Fruit fly (Drosophila melanogaster): Measurements from ENCODE around the gene CG34376.

The CG34376 gene

dm6 chr3R:22468829-22469487, 21.1 kb downstream of the CG34376 start (continued):
- TF ChIP-seq toy (GFP tag; IDR thresholded peaks at IDR 0.05) (peak; percentile 25; the same call in 1 of the 2 replicates), luna (GFP tag; optimal IDR thresholded peaks at IDR 0.05) (peak; percentile 70), Side (GFP tag; optimal IDR thresholded peaks at IDR 0.05) (peak; percentile 87), NK7.1 (GFP tag; optimal IDR thresholded peaks at IDR 0.05) (peak; percentile 77), fd3F (GFP tag; optimal IDR thresholded peaks at IDR 0.05) (peak; percentile 87), pnt (GFP tag; optimal IDR thresholded peaks at IDR 0.05) (peak; percentile 85), CG12236 (GFP tag; optimal IDR thresholded peaks at IDR 0.05) (peak; percentile 49), Oaz (GFP tag; IDR thresholded peaks at IDR 0.05) (peak; percentile 74), Pdp1 (GFP tag; optimal IDR thresholded peaks at IDR 0.05) (peak; percentile 74 to 88), peb (GFP tag; IDR thresholded peaks at IDR 0.05) (peak; percentile 79), B-H1 (GFP tag; IDR thresholded peaks at IDR 0.05) (peak; percentile 76), Dek (tag; optimal IDR thresholded peaks at IDR 0.05) (peak; percentile 85), Ets65A (GFP tag) (peak; percentile 97), CG3838 (GFP tag; optimal IDR thresholded peaks at IDR 0.05) (no peak), MBD-R2 (GFP tag; IDR thresholded peaks at IDR 0.05) (peak; percentile 48; the same call in 1 of the 2 replicates), CG2116 (GFP tag; optimal IDR thresholded peaks at IDR 0.05) (peak; percentile 39), chn (GFP tag; optimal IDR thresholded peaks at IDR 0.05) (peak; percentile 67), Antp (GFP tag; optimal IDR thresholded peaks at IDR 0.05) (peak; percentile 92), CG12391 (tag; optimal IDR thresholded peaks at IDR 0.05) (peak; percentile 80), caup (GFP tag; optimal IDR thresholded peaks at IDR 0.05; ENCODE audit: severe bottlenecking) (peak; percentile 93), Hmr (GFP tag; optimal IDR thresholded peaks at IDR 0.05) (peak; percentile 95), scrt (GFP tag; optimal IDR thresholded peaks at IDR 0.05) (peak; percentile 87), CG17359 (tag; optimal IDR thresholded peaks at IDR 0.05) (peak; percentile 87), E2f2 (GFP tag; IDR thresholded peaks at IDR 0.05) (peak; percentile 57), inv (GFP tag; IDR thresholded peaks at IDR 0.05; ENCODE audit: partially characterized antibody) (no peak), CG15514 (GFP tag; optimal IDR thresholded peaks at IDR 0.05) (peak; percentile 85), CG14710 (tag; optimal IDR thresholded peaks at IDR 0.05) (peak; percentile 39), h (optimal IDR thresholded peaks at IDR 0.05) (no peak), CG17385 (GFP tag; optimal IDR thresholded peaks at IDR 0.05) (peak; percentile 81), ase (GFP tag; IDR thresholded peaks at IDR 0.05) (peak; percentile 72; the same call in 2 of the 3 replicates), ham (GFP tag; IDR thresholded peaks at IDR 0.05) (peak; percentile 63), CG2712 (tag; optimal IDR thresholded peaks at IDR 0.05) (no peak), CG11504 (tag; optimal IDR thresholded peaks at IDR 0.05) (peak; percentile 91), CG1602 (GFP tag; optimal IDR thresholded peaks at IDR 0.05) (peak; percentile 75), Blimp-1 (GFP tag; optimal IDR thresholded peaks at IDR 0.05) (peak; percentile 75), CG18262 (tag; optimal IDR thresholded peaks at IDR 0.05) (no peak), CG4282 (GFP tag; optimal IDR thresholded peaks at IDR 0.05) (peak; percentile 62), Fer1 (GFP tag; optimal IDR thresholded peaks at IDR 0.05) (peak; percentile 96), CG14050 (GFP tag; IDR thresholded peaks at IDR 0.05) (peak; percentile 77), GATAe (GFP tag; conservative IDR thresholded peaks at IDR 0.05) (peak; percentile 63; the same call in 1 of the 2 replicates), CG2120 (GFP tag; optimal IDR thresholded peaks at IDR 0.05) (peak; percentile 95), BEAF-32 (GFP tag; optimal IDR thresholded peaks at IDR 0.05) (no peak), Opbp (GFP tag; IDR thresholded peaks at IDR 0.05; ENCODE audit: partially characterized antibody) (no peak), abd-A (tag; optimal IDR thresholded peaks at IDR 0.05) (peak; percentile 86), CG10543 (GFP tag; optimal IDR thresholded peaks at IDR 0.05) (peak; percentile 86), Jarid2 (GFP tag; optimal IDR thresholded peaks at IDR 0.05) (peak; percentile 65), Ptx1 (GFP tag; IDR thresholded peaks at IDR 0.05) (peak; percentile 89), Ravus (GFP tag; IDR thresholded peaks at IDR 0.05) (peak; percentile 62), CG12659 (GFP tag; optimal IDR thresholded peaks at IDR 0.05) (peak; percentile 87)
